Worm (Caenorhabditis elegans): ENCODE results near the gene pad-2.

DNA sequence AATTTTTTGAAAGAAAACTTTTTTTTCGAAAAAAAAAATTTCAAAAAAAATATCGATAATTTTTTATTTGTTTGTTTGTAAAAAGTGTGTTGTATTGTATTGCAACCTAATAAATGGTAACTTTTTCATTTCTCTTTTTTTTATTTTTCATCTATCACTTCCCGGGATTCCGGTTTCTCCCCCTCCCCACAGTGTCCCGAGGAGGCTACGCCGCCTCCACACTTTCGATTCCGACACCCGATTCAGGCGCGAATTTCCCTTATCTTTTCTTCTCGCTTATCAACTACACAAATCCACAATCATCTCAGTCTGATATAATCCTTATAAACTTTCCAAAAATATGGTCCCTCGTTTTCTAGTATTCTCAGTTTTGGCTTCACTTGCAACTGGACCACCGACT, 24.3 kb upstream of the pad-2 start, which contains the start of gene R01H10.4:
- TF ChIP-seq him-1 (tag; optimal IDR thresholded peaks at IDR 0.05) (no peak), dao-5 (tag; optimal IDR thresholded peaks at IDR 0.05) (no peak), W03F9.2 (tag; optimal IDR thresholded peaks at IDR 0.05) (no peak)

Data from whole organism, L4/young adult.